Fruit fly (Drosophila melanogaster): ENCODE results near the gene Srlp.
A peak's percentile ranks its signal among the peaks of the same experiment; 100 is the strongest.

Gene Srlp

dm6 chr3R:12429120-12429610, 4.7 kb upstream of the Srlp start, which contains the start of the genes CG5641 and CG5245 (continued):
- no peak for TF ChIP-seq cg (GFP tag; optimal IDR thresholded peaks at IDR 0.05)
- TF ChIP-seq croc (GFP tag; conservative IDR thresholded peaks at IDR 0.05): no peak
- TF ChIP-seq pzg (GFP tag; optimal IDR thresholded peaks at IDR 0.05): peak; percentile 51
- peak; percentile 18; the same call in 1 of the 2 replicates for TF ChIP-seq CG13287 (GFP tag; IDR thresholded peaks at IDR 0.05; ENCODE audit: partially characterized antibody)
- TF ChIP-seq tio (GFP tag; optimal IDR thresholded peaks at IDR 0.05): no peak
- no peak for TF ChIP-seq CG14050 (GFP tag; IDR thresholded peaks at IDR 0.05)
- no peak for TF ChIP-seq z (GFP tag; IDR thresholded peaks at IDR 0.05)
- no peak for TF ChIP-seq crol (GFP tag; IDR thresholded peaks at IDR 0.05)
- peak; percentile 70 for TF ChIP-seq MBD-R2 (GFP tag; IDR thresholded peaks at IDR 0.05)
- TF ChIP-seq eve (GFP tag; optimal IDR thresholded peaks at IDR 0.05): no peak
- no peak for TF ChIP-seq nerfin-2 (GFP tag; IDR thresholded peaks at IDR 0.05; ENCODE audit: partially characterized antibody)
- TF ChIP-seq gfzf (GFP tag; optimal IDR thresholded peaks at IDR 0.05): peak; percentile 85
- TF ChIP-seq gsb (GFP tag; IDR thresholded peaks at IDR 0.05): no peak
- no peak for TF ChIP-seq CG10979 (tag; optimal IDR thresholded peaks at IDR 0.05)
- no peak for TF ChIP-seq Scr (GFP tag; IDR thresholded peaks at IDR 0.05; ENCODE audit: partially characterized antibody)
- no peak for TF ChIP-seq CG8388 (GFP tag; optimal IDR thresholded peaks at IDR 0.05)
- TF ChIP-seq Lhr (GFP tag; optimal IDR thresholded peaks at IDR 0.05): peak; percentile 31
- no peak for TF ChIP-seq Ssrp (tag; optimal IDR thresholded peaks at IDR 0.05)
- TF ChIP-seq CG18476 (GFP tag; optimal IDR thresholded peaks at IDR 0.05): no peak
- TF ChIP-seq pnt (GFP tag; optimal IDR thresholded peaks at IDR 0.05): no peak
- TF ChIP-seq tgo (GFP tag; IDR thresholded peaks at IDR 0.05): no peak
- no peak for TF ChIP-seq luna (GFP tag; optimal IDR thresholded peaks at IDR 0.05)
- no peak for TF ChIP-seq bab2 (GFP tag; optimal IDR thresholded peaks at IDR 0.05)
- TF ChIP-seq CG8281 (tag; optimal IDR thresholded peaks at IDR 0.05): no peak
- TF ChIP-seq CG10267 (tag; optimal IDR thresholded peaks at IDR 0.05): no peak
- no peak for TF ChIP-seq Lpt (GFP tag; optimal IDR thresholded peaks at IDR 0.05)
- TF ChIP-seq Dek (tag; optimal IDR thresholded peaks at IDR 0.05): no peak
- TF ChIP-seq CG10959 (GFP tag; IDR thresholded peaks at IDR 0.05): no peak
- no peak for TF ChIP-seq CG30431 (GFP tag; optimal IDR thresholded peaks at IDR 0.05)
- TF ChIP-seq Six4 (GFP tag; optimal IDR thresholded peaks at IDR 0.05): no peak
- TF ChIP-seq her (GFP tag; optimal IDR thresholded peaks at IDR 0.05): no peak
- no peak for TF ChIP-seq Kr (GFP tag; optimal IDR thresholded peaks at IDR 0.05)
- no peak for TF ChIP-seq kni (GFP tag; optimal IDR thresholded peaks at IDR 0.05)
- TF ChIP-seq sens (GFP tag): peak; percentile 34
- TF ChIP-seq CG1603 (tag; optimal IDR thresholded peaks at IDR 0.05): peak; percentile 11
- no peak for TF ChIP-seq so (GFP tag; IDR thresholded peaks at IDR 0.05)
- no peak for TF ChIP-seq ERR (GFP tag; optimal IDR thresholded peaks at IDR 0.05)
- no peak for TF ChIP-seq jumu (GFP tag; optimal IDR thresholded peaks at IDR 0.05)
- no peak for TF ChIP-seq Hr3 (GFP tag; optimal IDR thresholded peaks at IDR 0.05)
- TF ChIP-seq lbe (GFP tag; optimal IDR thresholded peaks at IDR 0.05): no peak
- no peak for TF ChIP-seq Vsx1 (GFP tag; optimal IDR thresholded peaks at IDR 0.05)
- TF ChIP-seq ash1 (GFP tag; optimal IDR thresholded peaks at IDR 0.05): no peak
- no peak for TF ChIP-seq sisA (GFP tag; IDR thresholded peaks at IDR 0.05)
- TF ChIP-seq CG7987 (GFP tag; optimal IDR thresholded peaks at IDR 0.05): no peak
- peak; percentile 40 for TF ChIP-seq stwl (tag; optimal IDR thresholded peaks at IDR 0.05)
- TF ChIP-seq toy (GFP tag; IDR thresholded peaks at IDR 0.05): no peak
- no peak for TF ChIP-seq CG4282 (GFP tag; optimal IDR thresholded peaks at IDR 0.05)
- TF ChIP-seq CrebB (tag; optimal IDR thresholded peaks at IDR 0.05): no peak
- no peak for TF ChIP-seq tll (GFP tag; optimal IDR thresholded peaks at IDR 0.05)
- TF ChIP-seq Fer1 (GFP tag; optimal IDR thresholded peaks at IDR 0.05): no peak
- no peak for TF ChIP-seq pros (GFP tag; optimal IDR thresholded peaks at IDR 0.05)
